Worm (Caenorhabditis elegans): ENCODE results near the gene F15E6.3.

ce11 chrIV:4284989-4285388 lies 9.7 kb upstream of the F15E6.3 start:
- TF ChIP-seq D2030.7 (GFP tag; IDR thresholded peaks at IDR 0.05) (no peak), tbp1 (GFP tag; optimal IDR thresholded peaks at IDR 0.05) (no peak), lin-35 (GFP tag; optimal IDR thresholded peaks at IDR 0.05) (no peak), atf-7 (tag; optimal IDR thresholded peaks at IDR 0.05) (no peak), attf-5 (GFP tag; optimal IDR thresholded peaks at IDR 0.05) (no peak), ztf-22 (GFP tag; optimal IDR thresholded peaks at IDR 0.05) (no peak), B0019.2 (GFP tag; conservative IDR thresholded peaks at IDR 0.05) (no peak), ama-1 (optimal IDR thresholded peaks at IDR 0.05) (no peak), ama-1 (GFP tag; optimal IDR thresholded peaks at IDR 0.05) (no peak), ceh-100 (GFP tag; IDR thresholded peaks at IDR 0.05) (no peak), mes-4 (tag; optimal IDR thresholded peaks at IDR 0.05) (no peak), zfh-2 (GFP tag; conservative IDR thresholded peaks at IDR 0.05) (no peak), ztf-18 (tag; optimal IDR thresholded peaks at IDR 0.05) (no peak)
